Worm (Caenorhabditis elegans) whole organism, late embryonic: ENCODE results near the gene Y57A10A.14.
A peak's percentile ranks its signal among the peaks of the same experiment; 100 is the strongest.

Source experiments
- C08G9.2 ChIP-seq: sonication (generic microtip); optimal IDR thresholded peaks from 2 replicates; lab custom pipeline; 2016; ENCODE audit warnings: mild to moderate bottlenecking, missing genetic modification characterization, moderate library complexity, missing compliant biosample characterization
- K02D7.2 ChIP-seq: sonication (generic microtip); optimal IDR thresholded peaks from 2 replicates; lab custom pipeline; 2017; ENCODE audit warnings: mild to moderate bottlenecking, missing genetic modification characterization, missing compliant biosample characterization
- Y22D7AL.16 ChIP-seq: sonication (generic microtip); optimal IDR thresholded peaks from 2 replicates; lab custom pipeline; 2016; ENCODE audit warnings: missing genetic modification characterization, missing compliant biosample characterization
- ahr-1 ChIP-seq: sonication (generic microtip); optimal IDR thresholded peaks from 2 replicates; lab custom pipeline; 2016; ENCODE audit warnings: missing genetic modification characterization, missing compliant biosample characterization
- ceh-22 ChIP-seq: sonication (generic microtip); optimal IDR thresholded peaks from 2 replicates; lab custom pipeline; 2017; ENCODE audit warnings: missing biosample characterization, missing genetic modification characterization
- ceh-24 ChIP-seq: sonication (generic microtip); optimal IDR thresholded peaks from 2 replicates; lab custom pipeline; 2016; ENCODE audit warnings: mild to moderate bottlenecking, missing genetic modification characterization, missing compliant biosample characterization
- ceh-45 ChIP-seq: fragments of 200-800 bp; sonication (Bioruptor generic); IDR thresholded peaks from 2 replicates; pipeline ENCODE4 v1.3.6; 2022; ENCODE audit warnings: missing genetic modification reagents, missing genetic modification characterization, missing compliant biosample characterization
- ceh-48 ChIP-seq: sonication (generic microtip); optimal IDR thresholded peaks from 2 replicates; lab custom pipeline; 2016; ENCODE audit warnings: missing genetic modification characterization, inconsistent platforms, missing compliant biosample characterization
- ceh-6 ChIP-seq: fragments of 200-800 bp; sonication (Bioruptor generic); optimal IDR thresholded peaks from 2 replicates; lab custom pipeline; 2018; ENCODE audit warnings: mild to moderate bottlenecking, missing genetic modification characterization, missing compliant biosample characterization
- ceh-9 ChIP-seq: sonication (generic microtip); optimal IDR thresholded peaks from 2 replicates; lab custom pipeline; 2016; ENCODE audit warnings: mild to moderate bottlenecking, missing genetic modification characterization, inconsistent platforms, missing compliant biosample characterization
- dmd-4 ChIP-seq: sonication (generic microtip); optimal IDR thresholded peaks from 2 replicates; lab custom pipeline; 2016; ENCODE audit warnings: borderline replicate concordance, missing genetic modification characterization, missing compliant biosample characterization
- dve-1 ChIP-seq: sonication (generic microtip); optimal IDR thresholded peaks from 2 replicates; lab custom pipeline; 2017; ENCODE audit warnings: antibody characterized with exemption, mild to moderate bottlenecking, missing genetic modification characterization, missing compliant biosample characterization
- elt-4 ChIP-seq: sonication (generic microtip); optimal IDR thresholded peaks from 2 replicates; lab custom pipeline; 2016; ENCODE audit warnings: missing genetic modification characterization, missing compliant biosample characterization
- ets-4 ChIP-seq: sonication (generic microtip); optimal IDR thresholded peaks from 2 replicates; lab custom pipeline; 2016; ENCODE audit warnings: missing genetic modification characterization, missing compliant biosample characterization
- eyg-1 ChIP-seq: sonication (generic microtip); optimal IDR thresholded peaks from 2 replicates; lab custom pipeline; 2016; ENCODE audit warnings: missing genotype, missing genetic modification characterization, missing compliant biosample characterization
- fkh-6 ChIP-seq: sonication (generic microtip); optimal IDR thresholded peaks from 2 replicates; lab custom pipeline; 2016; ENCODE audit warnings: missing genetic modification characterization, missing compliant biosample characterization
- hlh-13 ChIP-seq: fragments of 200-800 bp; sonication (Bioruptor generic); optimal IDR thresholded peaks from 2 replicates; lab custom pipeline; 2018; ENCODE audit warnings: mild to moderate bottlenecking, missing genetic modification characterization, missing compliant biosample characterization
- lim-6 ChIP-seq: sonication (generic microtip); optimal IDR thresholded peaks from 2 replicates; lab custom pipeline; 2016; ENCODE audit warnings: missing genetic modification characterization, missing compliant biosample characterization
- madf-2 ChIP-seq: sonication (generic microtip); optimal IDR thresholded peaks from 2 replicates; lab custom pipeline; 2017; ENCODE audit warnings: missing genetic modification characterization, missing compliant biosample characterization
- nhr-11 ChIP-seq: fragments of 150-350 bp; optimal IDR thresholded peaks from 2 replicates; lab custom pipeline; 2014; ENCODE audit warnings: missing biosample characterization, missing genetic modification characterization
- nhr-232 ChIP-seq: sonication (generic microtip); optimal IDR thresholded peaks from 2 replicates; lab custom pipeline; 2016; ENCODE audit warnings: missing genetic modification characterization, missing compliant biosample characterization
- odd-2 ChIP-seq: sonication (generic microtip); optimal IDR thresholded peaks from 2 replicates; lab custom pipeline; 2017; ENCODE audit warnings: antibody characterized with exemption, mild to moderate bottlenecking, missing genetic modification characterization, missing compliant biosample characterization
- pat-9 ChIP-seq: fragments of 200-800 bp; sonication (Bioruptor generic); optimal IDR thresholded peaks from 2 replicates; lab custom pipeline; 2018; ENCODE audit warnings: mild to moderate bottlenecking, missing genetic modification characterization, moderate library complexity, missing compliant biosample characterization
- pros-1 ChIP-seq: fragments of 150-350 bp; optimal IDR thresholded peaks from 2 replicates; lab custom pipeline; 2014; ENCODE audit warnings: missing biosample characterization, missing genetic modification reagents, missing genetic modification characterization
- rnt-1 ChIP-seq: sonication (generic microtip); optimal IDR thresholded peaks from 2 replicates; lab custom pipeline; 2016; ENCODE audit warnings: missing genetic modification characterization, missing compliant biosample characterization
- syd-9 ChIP-seq: sonication (generic microtip); optimal IDR thresholded peaks from 2 replicates; lab custom pipeline; 2016; ENCODE audit warnings: mild to moderate bottlenecking, missing genetic modification characterization, moderate library complexity, missing compliant biosample characterization
- tbx-2 ChIP-seq: sonication (generic microtip); optimal IDR thresholded peaks from 2 replicates; lab custom pipeline; 2016; ENCODE audit warnings: missing genetic modification characterization, missing compliant biosample characterization
- unc-55 ChIP-seq: sonication (generic microtip); optimal IDR thresholded peaks from 2 replicates; lab custom pipeline; 2017; ENCODE audit warnings: missing biosample characterization, missing genetic modification reagents, missing genetic modification characterization
- zip-5 ChIP-seq: sonication (generic microtip); optimal IDR thresholded peaks from 2 replicates; lab custom pipeline; 2016; ENCODE audit warnings: missing genetic modification characterization, missing compliant biosample characterization
- ztf-16 ChIP-seq: sonication (generic microtip); optimal IDR thresholded peaks from 2 replicates; lab custom pipeline; 2017; ENCODE audit warnings: missing genetic modification characterization, missing compliant biosample characterization

Gene Y57A10A.14

ce11 chrII:12169487-12170128, 16.1 kb upstream of the Y57A10A.14 start:
- TF ChIP-seq dmd-4: no peak
- TF ChIP-seq odd-2 (tag; lab: Kevin White, UChicago): no peak
- no peak for TF ChIP-seq pros-1 (tag; lab: Kevin White, UChicago)
- no peak for TF ChIP-seq C08G9.2 (tag; lab: Kevin White, UChicago)
- peak; percentile 99 for TF ChIP-seq dve-1 (tag; lab: Kevin White, UChicago)
- TF ChIP-seq eyg-1: no peak

DNA sequence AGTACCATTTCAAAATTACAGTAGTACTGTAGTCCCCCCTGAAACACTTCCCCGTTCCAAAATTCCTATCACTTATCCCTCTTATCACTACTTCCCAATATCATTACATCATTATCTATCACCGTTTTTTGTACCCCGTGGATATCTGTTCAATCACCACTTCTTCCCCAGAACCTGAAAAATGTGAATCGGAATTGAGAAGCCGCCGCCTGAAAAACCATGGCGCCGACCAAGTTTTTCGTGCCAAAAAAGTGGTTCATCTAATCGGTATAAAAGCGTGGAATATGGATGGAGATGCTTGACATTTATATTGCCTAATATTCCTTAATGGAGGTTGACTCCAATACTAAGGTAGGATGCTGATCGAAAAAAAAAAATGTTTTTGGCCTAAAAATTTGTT, 13.5 kb upstream of the Y57A10A.14 start, which contains the start of gene rol-1:
Gene rol-1, plus strand, starts transcription at position 301 of the 400 bp plus-strand sequence.
- TF ChIP-seq pros-1 (tag; lab: Kevin White, UChicago) (no peak), hlh-13 (no peak), syd-9 (tag; lab: Kevin White, UChicago) (no peak)

DNA sequence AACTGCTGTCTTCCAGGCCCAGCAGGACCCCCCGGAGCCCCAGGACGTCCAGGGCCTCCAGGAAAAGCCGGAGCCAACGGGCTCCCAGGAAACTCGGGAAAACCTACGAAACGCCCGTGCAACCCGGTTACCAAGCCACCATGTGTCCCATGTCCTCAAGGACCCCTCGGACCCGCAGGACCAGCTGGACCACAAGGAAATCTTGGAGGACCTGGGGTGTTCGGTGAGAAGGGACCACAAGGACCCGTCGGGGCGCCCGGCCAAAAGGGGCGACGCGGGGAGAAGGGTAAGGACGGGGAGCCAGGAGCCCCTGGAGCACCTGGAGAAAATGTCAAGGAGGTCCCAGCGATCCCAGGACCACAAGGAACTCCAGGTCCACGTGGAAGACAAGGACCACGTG, 10.3 kb upstream of the Y57A10A.14 start:
- TF ChIP-seq C08G9.2 (tag; lab: Kevin White, UChicago): peak; percentile 35
- TF ChIP-seq ets-4 (tag; lab: Kevin White, UChicago): no peak
- TF ChIP-seq ceh-6 (GFP tag; lab: Kevin White, UChicago): no peak
- no peak for TF ChIP-seq odd-2 (tag; lab: Kevin White, UChicago)
- TF ChIP-seq elt-4 (tag; lab: Kevin White, UChicago): peak; percentile 14
- TF ChIP-seq fkh-6 (tag; lab: Kevin White, UChicago): peak; percentile 14
- TF ChIP-seq lim-6 (tag; lab: Kevin White, UChicago): peak; percentile 10
- TF ChIP-seq ceh-45: 0 out of 2 replicates have a peak, but pooled peaks have one; percentile 10
- TF ChIP-seq ceh-24 (tag; lab: Kevin White, UChicago): no peak

DNA sequence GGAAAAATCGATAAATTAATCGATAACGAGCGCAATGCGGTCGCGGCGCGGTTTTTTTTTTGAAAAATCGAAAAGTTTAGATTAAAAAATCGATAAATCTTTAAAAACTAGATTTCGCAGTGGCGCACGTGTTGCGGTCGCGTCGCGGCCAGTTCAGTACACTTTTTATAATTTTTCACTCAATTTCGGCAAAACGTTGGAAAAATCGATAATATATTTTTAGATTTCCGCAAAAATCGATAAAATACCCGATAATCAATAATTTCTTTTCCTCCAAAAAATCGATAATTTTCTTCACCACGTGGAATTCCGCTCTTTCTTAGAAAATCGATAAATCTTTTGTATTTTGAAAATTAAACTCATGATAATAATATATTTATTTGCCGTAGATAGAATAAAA, 9.2 kb upstream of the Y57A10A.14 start:
- TF ChIP-seq ceh-48 (tag; lab: Kevin White, UChicago) (peak; percentile 62), ceh-45 (no peak)

DNA sequence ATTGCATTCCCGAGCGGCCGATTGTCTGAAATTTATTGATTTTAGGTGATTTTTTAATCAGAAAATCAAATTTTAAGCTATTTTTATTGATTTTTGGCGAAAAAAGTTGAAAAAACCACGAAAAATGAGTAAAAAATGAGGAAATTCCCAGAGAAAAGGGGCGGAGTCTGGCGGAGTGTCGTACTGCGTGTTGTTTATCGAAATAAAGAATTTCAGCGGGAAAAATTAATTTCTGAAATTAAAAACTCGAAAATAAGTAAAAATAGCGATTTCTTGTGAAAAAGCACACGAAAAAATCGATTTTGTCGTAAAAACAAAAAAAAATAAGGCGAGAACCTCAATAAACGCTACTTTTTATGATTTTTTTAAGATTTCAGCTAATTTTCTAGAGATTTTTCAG, 880 bp upstream of the Y57A10A.14 start, which contains the start of gene Y57A10A.13:
Gene Y57A10A.13, minus strand, starts transcription at position 46 of the 400 bp plus-strand sequence.
- TF ChIP-seq Y22D7AL.16 (tag; lab: Kevin White, UChicago) (no peak), eyg-1 (no peak)

DNA sequence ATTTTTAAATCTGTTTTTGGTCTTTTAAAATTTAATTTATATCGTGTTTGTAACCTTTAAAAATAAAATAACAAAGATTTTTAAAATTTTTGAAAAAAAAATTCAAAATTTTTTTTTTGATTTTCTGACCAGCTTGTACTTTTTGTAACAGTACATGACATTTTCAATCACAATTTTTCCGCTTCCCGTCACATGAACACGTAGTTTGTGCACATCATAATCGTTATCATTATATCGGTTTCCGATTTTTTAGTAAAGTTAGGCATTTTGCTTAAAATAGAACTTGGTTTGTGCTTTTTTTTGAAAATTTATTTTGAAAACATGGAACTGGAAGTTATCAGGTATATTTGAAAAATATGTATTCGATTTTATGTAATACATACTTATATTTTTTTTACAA, 989 bp downstream of the Y57A10A.14 start:
- no peak for TF ChIP-seq K02D7.2
- TF ChIP-seq tbx-2 (tag; lab: Kevin White, UChicago): no peak
- TF ChIP-seq ceh-22 (tag; lab: Kevin White, UChicago): no peak
- no peak for TF ChIP-seq nhr-11
- TF ChIP-seq elt-4 (tag; lab: Kevin White, UChicago): no peak
- TF ChIP-seq dmd-4: no peak
- no peak for TF ChIP-seq pat-9 (tag; lab: Kevin White, UChicago)
- TF ChIP-seq ztf-16 (tag; lab: Kevin White, UChicago): no peak
- no peak for TF ChIP-seq C08G9.2 (tag; lab: Kevin White, UChicago)
- TF ChIP-seq madf-2: no peak
- TF ChIP-seq zip-5 (tag; lab: Kevin White, UChicago): no peak
- no peak for TF ChIP-seq fkh-6 (tag; lab: Kevin White, UChicago)
- TF ChIP-seq eyg-1: no peak
- TF ChIP-seq rnt-1: no peak
- TF ChIP-seq ceh-9 (tag; lab: Kevin White, UChicago): no peak
- no peak for TF ChIP-seq unc-55 (GFP tag; lab: Kevin White, UChicago)
- no peak for TF ChIP-seq ahr-1 (tag; lab: Kevin White, UChicago)

DNA sequence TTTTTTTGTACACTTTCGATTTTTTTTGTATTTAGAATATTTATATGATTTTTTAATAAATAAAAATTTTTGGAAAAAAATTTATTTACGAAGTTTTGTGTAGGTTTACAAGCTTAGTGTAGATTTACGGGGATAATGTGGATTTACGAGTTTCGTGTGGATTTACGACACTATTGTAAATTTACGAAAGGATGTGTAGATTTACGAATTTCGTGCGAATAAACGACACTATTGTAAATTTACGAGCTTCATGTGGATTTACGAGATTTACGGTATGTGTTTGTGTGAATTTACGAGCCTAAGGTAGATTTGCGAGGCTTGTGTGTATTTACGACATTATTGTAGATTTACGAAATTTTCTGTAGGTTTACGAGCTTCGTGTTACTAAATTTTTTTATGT, 3.5 kb downstream of the Y57A10A.14 start:
- TF ChIP-seq dve-1 (tag; lab: Kevin White, UChicago): peak; percentile 43
- no peak for TF ChIP-seq nhr-232
- TF ChIP-seq, all 69 proteins: peak for 1
